Fruit fly (Drosophila melanogaster) whole organism, embryonic: Measurements from ENCODE around the gene Gr64f.
A peak's percentile ranks its signal among the peaks of the same experiment; 100 is the strongest.

ENCODE experiments used
- Abd-B ChIP-seq: fragments of 200-800 bp; sonication (Bioruptor generic); optimal IDR thresholded peaks from 2 replicates; lab custom pipeline; 2018; ENCODE audit warnings: missing biosample characterization, mild to moderate bottlenecking, missing genetic modification characterization, moderate library complexity
- BtbVII ChIP-seq: fragments of 200-800 bp; sonication (Bioruptor generic); optimal IDR thresholded peaks from 3 replicates; lab custom pipeline; 2017; ENCODE audit warnings: missing biosample characterization, mild to moderate bottlenecking, missing genetic modification characterization
- CG10462 ChIP-seq: fragments of 200-800 bp; sonication (Bioruptor generic); optimal IDR thresholded peaks from 2 replicates; lab custom pipeline; 2016; ENCODE audit warnings: missing biosample characterization, missing genetic modification characterization
- CG11247 ChIP-seq: fragments of 200-800 bp; sonication (Bioruptor generic); IDR thresholded peaks from 2 replicates; pipeline ENCODE4 v1.3.6; 2022; ENCODE audit warnings: missing biosample characterization, missing genetic modification characterization
- CG11456 ChIP-seq: fragments of 200-800 bp; sonication (Bioruptor generic); IDR thresholded peaks from 3 replicates; pipeline ENCODE4 v1.3.6; 2022; ENCODE audit warnings: missing biosample characterization, missing genetic modification characterization
- CG16813 ChIP-seq: fragments of 200-800 bp; sonication (Bioruptor generic); IDR thresholded peaks from 3 replicates; pipeline ENCODE4 v1.3.6; 2022; ENCODE audit warnings: missing biosample characterization, missing genetic modification characterization; ENCODE audit not compliant: partially characterized antibody
- CG17186 ChIP-seq: fragments of 200-800 bp; sonication (Bioruptor generic); optimal IDR thresholded peaks from 3 replicates; lab custom pipeline; 2017; ENCODE audit warnings: missing biosample characterization, missing genetic modification reagents, missing genetic modification characterization
- CG17359 ChIP-seq: fragments of 200-800 bp; sonication (Bioruptor generic); optimal IDR thresholded peaks from 3 replicates; lab custom pipeline; 2018; ENCODE audit warnings: missing biosample characterization, mild to moderate bottlenecking, missing genetic modification characterization, moderate library complexity
- CG17912 ChIP-seq: fragments of 200-800 bp; sonication (Bioruptor generic); optimal IDR thresholded peaks from 2 replicates; lab custom pipeline; 2018; ENCODE audit warnings: missing biosample characterization, mild to moderate bottlenecking, missing genetic modification characterization
- CG2202 ChIP-seq: fragments of 200-800 bp; sonication (Bioruptor generic); optimal IDR thresholded peaks from 2 replicates; lab custom pipeline; 2018; ENCODE audit warnings: missing biosample characterization, mild to moderate bottlenecking, missing genetic modification characterization
- CG2712 ChIP-seq: fragments of 200-800 bp; optimal IDR thresholded peaks from 3 replicates; lab custom pipeline; 2019; ENCODE audit warnings: missing biosample characterization, mild to moderate bottlenecking, missing genetic modification characterization, moderate library complexity
- CG32772 ChIP-seq: fragments of 200-800 bp; sonication (Bioruptor generic); IDR thresholded peaks from 2 replicates; pipeline ENCODE4 v1.3.6; 2022; ENCODE audit warnings: missing biosample characterization, missing genetic modification characterization
- CG3281 ChIP-seq: fragments of 200-800 bp; sonication (Bioruptor generic); optimal IDR thresholded peaks from 3 replicates; lab custom pipeline; 2017; ENCODE audit warnings: missing biosample characterization, mild to moderate bottlenecking, missing genetic modification characterization
- CG33557 ChIP-seq: fragments of 200-800 bp; sonication (Bioruptor generic); optimal IDR thresholded peaks from 2 replicates; lab custom pipeline; 2019; ENCODE audit warnings: missing biosample characterization, mild to moderate bottlenecking, missing genetic modification characterization, moderate library complexity
- CG34376 ChIP-seq: fragments of 200-800 bp; sonication (Bioruptor generic); optimal IDR thresholded peaks from 2 replicates; lab custom pipeline; 2018; ENCODE audit warnings: missing biosample characterization, mild to moderate bottlenecking, missing genetic modification characterization
- CG3726 ChIP-seq: fragments of 200-800 bp; sonication (Bioruptor generic); IDR thresholded peaks from 3 replicates; pipeline ENCODE4, ENCODE4 v1.3.6; 2022; ENCODE audit warnings: missing biosample characterization, missing genetic modification characterization
- CG4328 ChIP-seq: fragments of 200-800 bp; sonication (Bioruptor generic); optimal IDR thresholded peaks from 3 replicates; lab custom pipeline; 2017; ENCODE audit warnings: missing biosample characterization, missing genetic modification reagents, missing genetic modification characterization
- CG4820 ChIP-seq: fragments of 200-800 bp; sonication (Bioruptor generic); optimal IDR thresholded peaks from 3 replicates; lab custom pipeline; 2016; ENCODE audit warnings: missing biosample characterization, missing genetic modification characterization
- CG7372 ChIP-seq: fragments of 200-800 bp; sonication (Bioruptor generic); IDR thresholded peaks from 2 replicates; pipeline ENCODE4 v1.3.6; 2022; ENCODE audit warnings: missing biosample characterization, missing genetic modification characterization
- CG8765 ChIP-seq: fragments of 200-800 bp; sonication (Bioruptor generic); IDR thresholded peaks from 2 replicates; pipeline ENCODE4 v1.3.6; 2022; ENCODE audit warnings: missing biosample characterization, missing genetic modification characterization
- CG9215 ChIP-seq: fragments of 200-800 bp; sonication (Bioruptor generic); IDR thresholded peaks from 2 replicates; pipeline ENCODE4 v1.3.6; 2022; ENCODE audit warnings: missing biosample characterization, missing genetic modification characterization
- CG9932 ChIP-seq: fragments of 200-800 bp; sonication (Bioruptor generic); IDR thresholded peaks from 2 replicates; pipeline ENCODE4 v1.3.6; 2022; ENCODE audit warnings: missing biosample characterization, missing genetic modification characterization
- CoRest ChIP-seq: fragments of 200-800 bp; sonication (Bioruptor generic); optimal IDR thresholded peaks from 3 replicates; lab custom pipeline; 2018; ENCODE audit warnings: missing biosample characterization, mild to moderate bottlenecking, missing genetic modification characterization, moderate library complexity
- Dek ChIP-seq: fragments of 200-800 bp; sonication (Bioruptor generic); optimal IDR thresholded peaks from 3 replicates; lab custom pipeline; 2019; ENCODE audit warnings: missing biosample characterization, mild to moderate bottlenecking, missing genetic modification characterization, moderate library complexity
- Dp ChIP-seq: fragments of 200-800 bp; sonication (Bioruptor generic); optimal IDR thresholded peaks from 2 replicates; lab custom pipeline; 2018; ENCODE audit warnings: missing biosample characterization, mild to moderate bottlenecking, missing genetic modification characterization, moderate library complexity
- H15 ChIP-seq: fragments of 200-800 bp; sonication (Bioruptor generic); IDR thresholded peaks from 3 replicates; pipeline ENCODE4 v1.3.6; 2022; ENCODE audit warnings: missing biosample characterization, missing genetic modification characterization
- Lpt ChIP-seq: fragments of >200 bp; optimal IDR thresholded peaks from 2 replicates; lab custom pipeline; 2018; ENCODE audit warnings: missing biosample characterization, missing genetic modification characterization
- Max ChIP-seq: fragments of 200-800 bp; sonication (Bioruptor generic); optimal IDR thresholded peaks from 2 replicates; lab custom pipeline; 2016; ENCODE audit warnings: missing biosample characterization, mild to moderate bottlenecking, missing genetic modification characterization
- NFAT ChIP-seq: fragments of 200-800 bp; sonication (Bioruptor generic); IDR thresholded peaks from 2 replicates; pipeline ENCODE4 v1.3.6; 2022; ENCODE audit warnings: missing biosample characterization, missing genetic modification characterization
- Nf-YC ChIP-seq: fragments of 200-800 bp; optimal IDR thresholded peaks from 3 replicates; lab custom pipeline; 2019; ENCODE audit warnings: missing biosample characterization, mild to moderate bottlenecking, missing genetic modification characterization, moderate library complexity
- Ptx1 ChIP-seq: fragments of 200-800 bp; sonication (Bioruptor generic); IDR thresholded peaks from 2 replicates; pipeline ENCODE4 v1.3.6; 2022; ENCODE audit warnings: missing biosample characterization, missing genetic modification characterization
- Rfx ChIP-seq: fragments of 200-800 bp; sonication (Bioruptor generic); IDR thresholded peaks from 2 replicates; pipeline ENCODE4 v1.3.6; 2022; ENCODE audit warnings: missing biosample characterization, missing genetic modification characterization
- ab ChIP-seq: fragments of 200-800 bp; sonication (Bioruptor generic); optimal IDR thresholded peaks from 2 replicates; lab custom pipeline; 2016; ENCODE audit warnings: missing biosample characterization, missing genetic modification characterization
- amos ChIP-seq: fragments of 200-800 bp; sonication (Bioruptor generic); IDR thresholded peaks from 2 replicates; pipeline ENCODE4 v1.3.6; 2022; ENCODE audit warnings: missing biosample characterization, missing genetic modification characterization; ENCODE audit not compliant: partially characterized antibody
- ap ChIP-seq: fragments of 200-800 bp; sonication (Bioruptor generic); IDR thresholded peaks from 2 replicates; pipeline ENCODE4 v1.3.6; 2022; ENCODE audit warnings: missing biosample characterization, missing genetic modification characterization
- br ChIP-seq: fragments of >200 bp; optimal IDR thresholded peaks from 2 replicates; lab custom pipeline; 2017
- chm ChIP-seq: fragments of 200-800 bp; sonication (Bioruptor generic); IDR thresholded peaks from 2 replicates; pipeline ENCODE4 v1.3.6; 2022; ENCODE audit warnings: missing biosample characterization, missing genetic modification characterization
- dan ChIP-seq: fragments of 200-800 bp; sonication (Bioruptor generic); IDR thresholded peaks from 2 replicates; pipeline ENCODE4 v1.3.6; 2022; ENCODE audit warnings: missing biosample characterization, missing genetic modification characterization
- emc ChIP-seq: fragments of 200-800 bp; sonication (Bioruptor generic); optimal IDR thresholded peaks from 2 replicates; lab custom pipeline; 2016; ENCODE audit warnings: missing biosample characterization, missing genetic modification characterization
- eve ChIP-seq, 2 experiments: fragments of >200 bp; optimal IDR thresholded peaks; 2 replicates each; lab custom pipeline; 2017; ENCODE audit warnings: missing biosample characterization in 2 of 2, missing genetic modification characterization in 2 of 2
- eyg ChIP-seq: fragments of 200-800 bp; sonication (Bioruptor generic); optimal IDR thresholded peaks from 3 replicates; lab custom pipeline; 2016; ENCODE audit warnings: missing biosample characterization, missing genetic modification characterization
- gce ChIP-seq: fragments of 200-800 bp; sonication (Bioruptor generic); IDR thresholded peaks from 3 replicates; pipeline ENCODE4 v1.3.6; 2022; ENCODE audit warnings: missing biosample characterization, missing genetic modification characterization
- hkb ChIP-seq, 2 experiments: fragments of 200-800 bp in 1 of 2; fragments of >200 bp in 1 of 2; sonication (Bioruptor generic) in 1 of 2; IDR thresholded peaks in 1 of 2; optimal IDR thresholded peaks in 1 of 2; 2 replicates each; pipeline versions ENCODE4 v1.3.6 to Lab custom; 2017 to 2022; ENCODE audit warnings: missing biosample characterization in 1 of 2, missing genetic modification characterization in 1 of 2
- kay ChIP-seq: fragments of 200-800 bp; sonication (Bioruptor generic); optimal IDR thresholded peaks from 2 replicates; lab custom pipeline; 2016; ENCODE audit warnings: missing biosample characterization, missing genetic modification characterization
- nmo ChIP-seq: fragments of 200-800 bp; sonication (Bioruptor generic); optimal IDR thresholded peaks from 2 replicates; lab custom pipeline; 2018; ENCODE audit warnings: missing biosample characterization, mild to moderate bottlenecking, missing genetic modification characterization, moderate library complexity
- nom ChIP-seq: fragments of 200-800 bp; sonication (Bioruptor generic); optimal IDR thresholded peaks from 2 replicates; lab custom pipeline; 2017; ENCODE audit warnings: missing biosample characterization, missing genetic modification characterization, mild to moderate bottlenecking, moderate library complexity, missing genetic modification reagents
- odd ChIP-seq: fragments of 200-800 bp; sonication (Bioruptor generic); optimal IDR thresholded peaks from 2 replicates; lab custom pipeline; 2017; ENCODE audit warnings: missing biosample characterization, mild to moderate bottlenecking, missing genetic modification characterization
- peb ChIP-seq: fragments of 200-800 bp; sonication (Bioruptor generic); IDR thresholded peaks from 2 replicates; pipeline ENCODE4 v1.3.6; 2022; ENCODE audit warnings: missing biosample characterization, missing genetic modification characterization
- pho ChIP-seq: fragments of 200-800 bp; sonication (Bioruptor generic); optimal IDR thresholded peaks from 2 replicates; lab custom pipeline; 2016; ENCODE audit warnings: missing biosample characterization, missing genetic modification characterization
- seq ChIP-seq: fragments of 200-800 bp; sonication (Bioruptor generic); IDR thresholded peaks from 2 replicates; pipeline ENCODE4 v1.3.6; 2022; ENCODE audit warnings: missing biosample characterization, missing genetic modification characterization
- unc-4 ChIP-seq: fragments of 200-800 bp; sonication (Bioruptor generic); IDR thresholded peaks from 2 replicates; pipeline ENCODE4 v1.3.6; 2022; ENCODE audit warnings: missing biosample characterization, missing genetic modification characterization; ENCODE audit not compliant: partially characterized antibody
- wek ChIP-seq: fragments of 200-800 bp; sonication (Bioruptor generic); optimal IDR thresholded peaks from 3 replicates; lab custom pipeline; 2018; ENCODE audit warnings: missing biosample characterization, mild to moderate bottlenecking, missing genetic modification characterization, moderate library complexity

Gr64f gene

dm6 chr3L:4000711-4001110 is 34.9 kb upstream of the Gr64f start (continued):
- no peak for TF ChIP-seq CG33557 (GFP tag; lab: Kevin White, UChicago)
- TF ChIP-seq CoRest (tag; lab: Kevin White, UChicago) = peak; percentile 62
- TF ChIP-seq seq = no peak
- TF ChIP-seq Max = no peak
- TF ChIP-seq peb (GFP tag; lab: Robert Waterston, UW) = no peak
- TF ChIP-seq CG11247 = no peak
- no peak for TF ChIP-seq br (lab: Kevin White, UChicago)
- TF ChIP-seq CG2202 (tag; lab: Kevin White, UChicago) = no peak
- TF ChIP-seq ab (GFP tag; lab: Kevin White, UChicago) = no peak
- TF ChIP-seq CG9215 (GFP tag; lab: Robert Waterston, UW) = peak; percentile 41; the same call in 1 of the 2 replicates
- TF ChIP-seq CG2712 (tag; lab: Kevin White, UChicago) = peak; percentile 7
- TF ChIP-seq CG34376 (GFP tag; lab: Kevin White, UChicago) = no peak
- TF ChIP-seq CG10462 (GFP tag; lab: Kevin White, UChicago) = no peak
- no peak for TF ChIP-seq emc
- TF ChIP-seq CG17359 (tag; lab: Kevin White, UChicago) = no peak
- no peak for TF ChIP-seq wek (GFP tag; lab: Kevin White, UChicago)
- TF ChIP-seq CG9932 (GFP tag; lab: Robert Waterston, UW) = peak; percentile 18; the same call in 1 of the 2 replicates
- TF ChIP-seq odd (GFP tag; lab: Kevin White, UChicago) = peak; percentile 32
- no peak for TF ChIP-seq H15 (GFP tag; lab: Robert Waterston, UW)
- TF ChIP-seq CG17912 (GFP tag; lab: Kevin White, UChicago) = no peak
- TF ChIP-seq ap (GFP tag; lab: Robert Waterston, UW) = no peak
- no peak for TF ChIP-seq CG8765 (GFP tag; lab: Robert Waterston, UW)
- TF ChIP-seq BtbVII (GFP tag; lab: Kevin White, UChicago) = peak; percentile 18
- no peak for TF ChIP-seq eyg (GFP tag; lab: Kevin White, UChicago)
- TF ChIP-seq Dek (tag; lab: Kevin White, UChicago) = no peak
- TF ChIP-seq nmo = peak; percentile 49
- no peak for TF ChIP-seq Lpt (GFP tag; lab: Kevin White, UChicago)
- peak in 1 of 2 experiments; percentile 73 for TF ChIP-seq eve (GFP tag; optimal IDR thresholded peaks at IDR 0.05; lab: Kevin White, UChicago)
- no peak for TF ChIP-seq CG32772 (GFP tag; lab: Robert Waterston, UW)
- no peak for TF ChIP-seq CG17186 (GFP tag; lab: Kevin White, UChicago)
- TF ChIP-seq CG3281 (GFP tag; lab: Kevin White, UChicago) = peak; percentile 46
- no peak for TF ChIP-seq hkb (optimal IDR thresholded peaks at IDR 0.05; lab: Kevin White, UChicago)
- TF ChIP-seq hkb (GFP tag; IDR thresholded peaks at IDR 0.05; lab: Robert Waterston, UW) = no peak
- no peak for TF ChIP-seq gce (GFP tag; lab: Robert Waterston, UW)
- no peak for TF ChIP-seq pho (GFP tag; lab: Kevin White, UChicago)
- TF ChIP-seq CG11456 (GFP tag; lab: Robert Waterston, UW) = no peak
- peak; percentile 32; the same call in 1 of the 2 replicates for TF ChIP-seq Rfx
- TF ChIP-seq nom (GFP tag; lab: Kevin White, UChicago) = no peak
- TF ChIP-seq CG7372 (GFP tag; lab: Robert Waterston, UW) = no peak
- no peak for TF ChIP-seq CG4820 (GFP tag; lab: Kevin White, UChicago)
- TF ChIP-seq NFAT (GFP tag; lab: Robert Waterston, UW) = no peak
- TF ChIP-seq Dp (GFP tag; lab: Kevin White, UChicago) = no peak
- no peak for TF ChIP-seq CG3726 (GFP tag; lab: Robert Waterston, UW)
- no peak for TF ChIP-seq CG16813 (GFP tag; lab: Robert Waterston, UW)
- no peak for TF ChIP-seq Nf-YC (tag; lab: Kevin White, UChicago)
- TF ChIP-seq dan (GFP tag; lab: Robert Waterston, UW) = no peak
- 0 out of 2 replicates have a peak, but pooled peaks have one; percentile 9 for TF ChIP-seq Ptx1 (GFP tag; lab: Robert Waterston, UW)
- no peak for TF ChIP-seq amos
- no peak for TF ChIP-seq kay (GFP tag; lab: Kevin White, UChicago)
- TF ChIP-seq Abd-B (GFP tag; lab: Kevin White, UChicago) = peak; percentile 16
- TF ChIP-seq unc-4 (GFP tag; lab: Robert Waterston, UW) = no peak
- TF ChIP-seq CG4328 (GFP tag; lab: Kevin White, UChicago) = no peak
- TF ChIP-seq chm (GFP tag; lab: Robert Waterston, UW) = no peak
